Worm (Caenorhabditis elegans) whole organism, young adult: ENCODE data around the gene str-250.

ENCODE experiments used
- bed-2 ChIP-seq: fragments of 200-800 bp; sonication (Bioruptor generic); IDR thresholded peaks from 2 replicates; pipeline ENCODE4 v1.3.6; 2022; ENCODE audit warnings: missing genetic modification reagents, missing genetic modification characterization, missing compliant biosample characterization
- ceh-100 ChIP-seq: fragments of 200-800 bp; sonication (Bioruptor generic); IDR thresholded peaks from 2 replicates; pipeline ENCODE4 v1.3.6; 2022; ENCODE audit warnings: missing genetic modification reagents, missing genetic modification characterization, missing compliant biosample characterization
- lir-1 ChIP-seq: fragments of 200-800 bp; sonication (Bioruptor generic); conservative IDR thresholded peaks from 2 replicates; pipeline ENCODE4 v1.3.6; 2022; ENCODE audit warnings: missing genetic modification reagents, missing genetic modification characterization, missing compliant biosample characterization
- nhr-120 ChIP-seq: fragments of 200-800 bp; sonication (Bioruptor generic); IDR thresholded peaks from 2 replicates; pipeline ENCODE4 v1.3.6; 2022; ENCODE audit warnings: missing genetic modification characterization, missing compliant biosample characterization
- nhr-90 ChIP-seq: sonication (generic microtip); optimal IDR thresholded peaks from 2 replicates; lab custom pipeline; 2016; ENCODE audit warnings: missing genotype, mild to moderate bottlenecking, missing genetic modification characterization, missing compliant biosample characterization
- pha-4 ChIP-seq: fragments of 150-350 bp; sonication (generic microtip); optimal IDR thresholded peaks from 2 replicates; lab custom pipeline; 2014; ENCODE audit warnings: missing biosample characterization, missing genetic modification reagents, missing genetic modification characterization
- snpc-4 ChIP-seq, 5 experiments: fragments of 150-350 bp in 1 of 5; sonication (generic microtip) in 4 of 5; optimal IDR thresholded peaks; 2 replicates each; lab custom pipeline; 2014 to 2018; ENCODE audit warnings: missing genetic modification characterization in 5 of 5, missing biosample characterization in 3 of 5, antibody characterized with exemption in 2 of 5, mild to moderate bottlenecking in 2 of 5, missing compliant biosample characterization in 2 of 5, missing genotype in 2 of 5, moderate library complexity in 2 of 5, missing genetic modification reagents in 1 of 5

DNA sequence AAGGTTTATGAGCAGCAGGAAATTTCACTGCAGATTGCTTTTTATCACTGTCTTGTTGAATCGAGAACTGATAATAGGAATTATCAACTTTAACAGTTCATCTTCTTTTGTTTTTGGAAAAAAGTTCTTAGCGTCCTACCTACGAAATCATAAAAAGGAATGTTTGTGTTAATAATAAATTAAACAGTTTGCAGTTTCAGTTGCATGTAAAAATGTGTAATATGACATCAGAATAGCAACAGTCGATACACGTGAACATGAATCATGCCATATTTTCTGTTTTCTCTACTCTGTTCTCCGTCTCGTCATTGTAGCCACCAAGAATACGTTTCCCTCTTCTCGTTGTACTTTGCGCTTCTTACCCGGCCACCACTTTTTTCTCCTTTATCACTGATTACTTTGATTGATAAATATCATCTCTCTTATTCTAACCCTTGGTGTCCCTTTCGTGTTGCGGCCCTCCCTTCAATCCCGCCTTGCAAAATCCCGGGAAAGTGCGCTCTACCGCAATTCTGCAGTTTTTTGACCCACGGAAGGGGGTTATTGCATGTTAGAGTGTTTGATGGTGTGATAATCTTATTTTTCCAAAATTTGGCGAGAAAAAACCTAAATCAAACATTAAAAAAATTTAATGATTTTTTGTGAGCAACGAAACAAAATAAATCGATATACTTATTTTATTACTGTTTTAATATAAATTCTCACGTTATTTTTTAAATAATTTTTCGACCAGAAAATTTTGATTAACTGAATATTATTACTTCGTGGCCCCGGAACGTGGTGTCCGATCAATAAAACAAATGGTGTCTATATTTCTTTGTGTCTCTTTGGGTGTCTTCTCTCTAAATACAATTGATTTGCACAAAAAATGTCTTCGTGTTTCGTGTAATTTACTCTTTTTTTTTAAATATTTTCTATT lies 25.7 kb upstream of the str-250 start, which contains the start of gene sptl-3:
- TF ChIP-seq nhr-90 (no peak), nhr-120 (GFP tag; lab: Robert Waterston, UW) (no peak), ceh-100 (GFP tag; lab: Robert Waterston, UW) (no peak), pha-4 (no peak), lir-1 (GFP tag; lab: Robert Waterston, UW) (no peak), bed-2 (GFP tag; lab: Robert Waterston, UW) (no peak), snpc-4 (GFP tag; optimal IDR thresholded peaks at IDR 0.05; lab: Kevin White, UChicago) (no peak), snpc-4 (tag; optimal IDR thresholded peaks at IDR 0.05; lab: Kevin White, UChicago) (no peak)
